Fruit fly (Drosophila melanogaster): ENCODE measurements around the gene Pop1.

Gene Pop1

DNA sequence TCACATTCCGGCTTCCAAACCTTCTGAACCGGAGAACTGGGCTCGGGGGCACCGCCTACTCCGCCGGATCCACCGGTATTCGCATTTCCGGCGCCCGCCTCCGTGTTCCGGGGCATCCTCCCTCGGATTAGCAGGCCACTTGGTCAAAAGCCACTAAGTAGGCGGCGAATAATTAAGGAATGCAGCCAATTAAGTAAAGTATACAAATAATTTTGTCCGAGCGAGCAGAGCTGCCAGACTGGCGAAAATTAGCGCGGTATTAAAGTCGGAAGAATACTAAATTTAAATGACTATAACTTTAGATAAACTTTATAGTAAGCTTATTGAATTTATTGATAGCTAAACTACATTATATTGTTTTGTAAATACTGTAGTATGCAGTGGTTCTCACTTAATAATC lies 3.9 kb upstream of the Pop1 start, which contains the start of gene RhoGAP5A:
RhoGAP5A (minus strand) TSS at position 245 of the 400 bp plus-strand sequence.
- TF ChIP-seq CG12768 (GFP tag; optimal IDR thresholded peaks at IDR 0.05): no peak
- TF ChIP-seq CG7045 (GFP tag; optimal IDR thresholded peaks at IDR 0.05): no peak
- no peak for TF ChIP-seq Mnt (GFP tag; optimal IDR thresholded peaks at IDR 0.05)
- no peak for TF ChIP-seq toe (GFP tag; optimal IDR thresholded peaks at IDR 0.05)
- no peak for TF ChIP-seq CG1620 (GFP tag; optimal IDR thresholded peaks at IDR 0.05)
- no peak for TF ChIP-seq pad (GFP tag; optimal IDR thresholded peaks at IDR 0.05)
- TF ChIP-seq bab1 (GFP tag; optimal IDR thresholded peaks at IDR 0.05): no peak
- no peak for TF ChIP-seq CG7101 (tag; optimal IDR thresholded peaks at IDR 0.05)
- no peak for TF ChIP-seq CG14711 (tag; optimal IDR thresholded peaks at IDR 0.05)
- no peak for TF ChIP-seq CG33017 (tag; optimal IDR thresholded peaks at IDR 0.05)
- TF ChIP-seq CG11617 (GFP tag; optimal IDR thresholded peaks at IDR 0.05): no peak
- no peak for TF ChIP-seq Crg-1 (GFP tag; optimal IDR thresholded peaks at IDR 0.05)
- no peak for TF ChIP-seq tj (GFP tag; optimal IDR thresholded peaks at IDR 0.05)
- TF ChIP-seq cnc (optimal IDR thresholded peaks at IDR 0.05): no peak
- TF ChIP-seq Hr96 (GFP tag; optimal IDR thresholded peaks at IDR 0.05): no peak

- no peak for TF ChIP-seq ovo (GFP tag; optimal IDR thresholded peaks at IDR 0.05)
- no peak for TF ChIP-seq CG12768 (GFP tag; optimal IDR thresholded peaks at IDR 0.05)
- TF ChIP-seq tj (GFP tag; optimal IDR thresholded peaks at IDR 0.05): no peak
- TF ChIP-seq CG5204 (GFP tag; optimal IDR thresholded peaks at IDR 0.05): no peak
- no peak for TF ChIP-seq CG11617 (GFP tag; optimal IDR thresholded peaks at IDR 0.05)
- TF ChIP-seq CG14711 (tag; optimal IDR thresholded peaks at IDR 0.05): no peak
- no peak for TF ChIP-seq kay (GFP tag; ENCODE audit: borderline replicate concordance)
- no peak for TF ChIP-seq bab1 (GFP tag; optimal IDR thresholded peaks at IDR 0.05)
- no peak for TF ChIP-seq Hr96 (GFP tag; optimal IDR thresholded peaks at IDR 0.05)
- no peak for TF ChIP-seq Clk (GFP tag; optimal IDR thresholded peaks at IDR 0.05)
- TF ChIP-seq Mnt (GFP tag; optimal IDR thresholded peaks at IDR 0.05): no peak
- TF ChIP-seq CG7045 (GFP tag; optimal IDR thresholded peaks at IDR 0.05): no peak
These were observed 12.3 kb downstream of the Pop1 start for dm6 chrX:5634714-5635113.

DNA sequence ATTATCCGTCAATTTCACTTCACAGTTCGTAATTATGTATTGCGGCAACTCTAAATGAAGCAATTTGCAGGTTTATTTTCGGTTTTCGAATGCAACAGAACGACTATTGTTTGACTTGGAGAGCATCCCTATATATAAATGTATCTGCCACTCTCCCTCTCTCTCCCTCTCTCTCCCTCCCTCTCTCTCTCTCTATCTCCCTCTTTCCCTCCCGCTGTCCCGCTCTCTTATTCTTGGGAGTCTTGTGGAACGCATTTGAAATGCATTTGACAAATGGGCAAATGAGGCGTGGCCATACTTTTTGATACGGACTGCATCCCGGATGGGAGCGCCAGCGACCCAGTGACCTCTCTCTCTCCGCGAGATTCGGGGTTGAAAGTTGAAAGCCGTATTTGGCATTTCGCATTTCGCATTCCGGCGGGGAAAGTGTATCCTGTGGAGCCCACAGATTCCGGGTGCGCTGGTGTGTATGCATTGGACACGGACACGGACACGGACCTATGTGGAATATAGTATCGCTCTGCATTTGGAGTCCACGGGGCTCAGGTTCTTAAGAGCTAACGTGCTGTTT lies 14.2 kb downstream of the Pop1 start:
- TF ChIP-seq pad (GFP tag; optimal IDR thresholded peaks at IDR 0.05) (peak; percentile 94), CG5204 (GFP tag; optimal IDR thresholded peaks at IDR 0.05) (no peak)

- TF ChIP-seq pad (GFP tag; optimal IDR thresholded peaks at IDR 0.05) (peak; percentile 92), CG7101 (tag; optimal IDR thresholded peaks at IDR 0.05) (no peak)
These were observed 15.1 kb downstream of the Pop1 start for dm6 chrX:5637543-5637942.

DNA sequence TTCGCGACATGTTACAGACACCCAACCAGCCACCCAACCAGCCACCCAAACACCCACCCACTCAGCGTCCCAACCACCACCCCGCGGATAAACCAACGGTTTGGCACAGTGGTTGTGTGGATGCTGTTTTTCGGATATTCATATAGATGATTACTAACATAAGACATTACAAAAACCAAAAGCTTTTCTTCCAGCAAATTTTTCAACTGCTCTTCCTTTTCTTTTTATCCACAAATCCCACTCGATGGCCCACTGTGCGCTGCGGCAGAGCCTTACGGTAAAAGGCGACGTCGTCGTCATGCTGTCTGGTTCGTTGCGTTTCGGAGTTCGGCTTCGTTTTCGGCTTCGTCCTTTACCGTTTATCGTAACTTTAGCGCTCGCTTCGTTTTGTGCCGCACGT lies 16.1 kb downstream of the Pop1 start:
- peak; percentile 35 for TF ChIP-seq CG33017 (tag; optimal IDR thresholded peaks at IDR 0.05)
- no peak for TF ChIP-seq kay (GFP tag; ENCODE audit: borderline replicate concordance)
- peak; percentile 26 for TF ChIP-seq CG12768 (GFP tag; optimal IDR thresholded peaks at IDR 0.05)
- no peak for TF ChIP-seq toe (GFP tag; optimal IDR thresholded peaks at IDR 0.05)
- TF ChIP-seq CG5204 (GFP tag; optimal IDR thresholded peaks at IDR 0.05): peak; percentile 15
- peak; percentile 9 for TF ChIP-seq Clk (GFP tag; optimal IDR thresholded peaks at IDR 0.05)
- TF ChIP-seq CG7045 (GFP tag; optimal IDR thresholded peaks at IDR 0.05): peak; percentile 30

dm6 chrX:5639083-5639482 lies 16.6 kb downstream of the Pop1 start:
- TF ChIP-seq CG7045 (GFP tag; optimal IDR thresholded peaks at IDR 0.05) (no peak), Hr96 (GFP tag; optimal IDR thresholded peaks at IDR 0.05) (no peak), CG33017 (tag; optimal IDR thresholded peaks at IDR 0.05) (no peak), CG14711 (tag; optimal IDR thresholded peaks at IDR 0.05) (no peak), CG1620 (GFP tag; optimal IDR thresholded peaks at IDR 0.05) (no peak), CG12768 (GFP tag; optimal IDR thresholded peaks at IDR 0.05) (no peak), cnc (optimal IDR thresholded peaks at IDR 0.05) (no peak), ovo (GFP tag; optimal IDR thresholded peaks at IDR 0.05) (no peak), toe (GFP tag; optimal IDR thresholded peaks at IDR 0.05) (no peak), bab1 (GFP tag; optimal IDR thresholded peaks at IDR 0.05) (no peak), CG7101 (tag; optimal IDR thresholded peaks at IDR 0.05) (no peak), Crg-1 (GFP tag; optimal IDR thresholded peaks at IDR 0.05) (no peak), cic (GFP tag; optimal IDR thresholded peaks at IDR 0.05) (no peak), Mnt (GFP tag; optimal IDR thresholded peaks at IDR 0.05) (no peak), tj (GFP tag; optimal IDR thresholded peaks at IDR 0.05) (no peak), Clk (GFP tag; optimal IDR thresholded peaks at IDR 0.05) (no peak), CG11617 (GFP tag; optimal IDR thresholded peaks at IDR 0.05) (no peak), kay (GFP tag; ENCODE audit: borderline replicate concordance) (no peak), pad (GFP tag; optimal IDR thresholded peaks at IDR 0.05) (no peak), CG5204 (GFP tag; optimal IDR thresholded peaks at IDR 0.05) (no peak)

DNA sequence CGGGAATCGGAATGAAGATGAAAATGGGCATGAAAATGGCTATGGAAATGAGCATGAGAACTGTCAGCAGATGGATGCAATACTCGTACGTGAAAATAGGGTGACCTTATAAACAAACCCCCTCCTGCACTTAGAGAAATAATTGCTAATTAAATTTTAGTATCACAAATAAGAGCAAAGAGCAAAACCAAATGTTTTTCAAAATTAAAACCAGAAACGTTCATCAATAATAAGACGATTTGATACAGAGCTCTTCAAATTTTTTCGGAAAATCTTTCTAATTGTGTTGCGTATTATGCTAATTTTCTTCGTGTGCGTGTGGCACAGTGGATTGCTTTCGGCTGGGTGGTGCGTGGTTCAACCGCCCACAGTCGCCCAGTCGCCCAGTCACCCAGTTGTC lies 23.8 kb downstream of the Pop1 start:
- no peak for TF ChIP-seq pad (GFP tag; optimal IDR thresholded peaks at IDR 0.05)
- TF ChIP-seq cnc (optimal IDR thresholded peaks at IDR 0.05): no peak
- TF ChIP-seq cic (GFP tag; optimal IDR thresholded peaks at IDR 0.05): no peak
- no peak for TF ChIP-seq Clk (GFP tag; optimal IDR thresholded peaks at IDR 0.05)
- TF ChIP-seq CG1620 (GFP tag; optimal IDR thresholded peaks at IDR 0.05): no peak
- no peak for TF ChIP-seq CG33017 (tag; optimal IDR thresholded peaks at IDR 0.05)
- TF ChIP-seq tj (GFP tag; optimal IDR thresholded peaks at IDR 0.05): no peak
- TF ChIP-seq CG11617 (GFP tag; optimal IDR thresholded peaks at IDR 0.05): no peak
- TF ChIP-seq CG7045 (GFP tag; optimal IDR thresholded peaks at IDR 0.05): no peak
- TF ChIP-seq CG12768 (GFP tag; optimal IDR thresholded peaks at IDR 0.05): no peak
- no peak for TF ChIP-seq kay (GFP tag; ENCODE audit: borderline replicate concordance)
- TF ChIP-seq CG7101 (tag; optimal IDR thresholded peaks at IDR 0.05): no peak
